Fruit fly (Drosophila melanogaster) whole organism, pupa: Measurements from ENCODE around the gene koko.

Source experiments
- CG10348 ChIP-seq: fragments of 200-800 bp; sonication (Bioruptor generic); IDR thresholded peaks from 2 replicates; pipeline ENCODE4 v1.3.6; 2022; ENCODE audit warnings: missing biosample characterization, missing genetic modification characterization
- CG12605 ChIP-seq: fragments of 200-800 bp; sonication (Bioruptor generic); IDR thresholded peaks from 2 replicates; pipeline ENCODE4 v1.3.6; 2022; ENCODE audit warnings: missing biosample characterization, missing genetic modification characterization
- CG13204 ChIP-seq: fragments of 200-800 bp; sonication (Bioruptor generic); optimal IDR thresholded peaks from 2 replicates; lab custom pipeline; 2018; ENCODE audit warnings: missing biosample characterization, mild to moderate bottlenecking, missing genetic modification characterization, moderate library complexity
- CG14655 ChIP-seq: fragments of 200-800 bp; sonication (Bioruptor generic); optimal IDR thresholded peaks from 3 replicates; lab custom pipeline; 2017; ENCODE audit warnings: mild to moderate bottlenecking, missing biosample characterization, missing genetic modification reagents, missing genetic modification characterization
- CG15710 ChIP-seq: fragments of 200-800 bp; sonication (Bioruptor generic); optimal IDR thresholded peaks from 2 replicates; lab custom pipeline; 2018; ENCODE audit warnings: missing biosample characterization, mild to moderate bottlenecking, missing genetic modification characterization, moderate library complexity
- CG17806 ChIP-seq: fragments of 200-800 bp; sonication (Bioruptor generic); optimal IDR thresholded peaks from 2 replicates; lab custom pipeline; 2018; ENCODE audit warnings: missing biosample characterization, mild to moderate bottlenecking, missing genetic modification characterization, moderate library complexity
- CG32121 ChIP-seq: fragments of 200-800 bp; sonication (Bioruptor generic); IDR thresholded peaks from 2 replicates; pipeline ENCODE4 v1.3.6; 2022; ENCODE audit warnings: missing biosample characterization, missing genetic modification characterization
- CG34367 ChIP-seq: fragments of 200-800 bp; sonication (Bioruptor generic); optimal IDR thresholded peaks from 2 replicates; lab custom pipeline; 2018; ENCODE audit warnings: missing biosample characterization, mild to moderate bottlenecking, missing genetic modification characterization
- CG4496 ChIP-seq: fragments of 200-800 bp; sonication (Bioruptor generic); IDR thresholded peaks from 3 replicates; pipeline ENCODE4 v1.3.6; 2022; ENCODE audit warnings: missing biosample characterization, missing genetic modification characterization
- CG8159 ChIP-seq: fragments of 200-800 bp; sonication (Bioruptor generic); optimal IDR thresholded peaks from 3 replicates; lab custom pipeline; 2018; ENCODE audit warnings: missing biosample characterization, mild to moderate bottlenecking, missing genetic modification characterization, moderate library complexity
- CG8301 ChIP-seq: fragments of 200-800 bp; sonication (Bioruptor generic); optimal IDR thresholded peaks from 2 replicates; lab custom pipeline; 2018; ENCODE audit warnings: missing biosample characterization, mild to moderate bottlenecking, missing genetic modification characterization
- CG9948 ChIP-seq: fragments of 200-800 bp; sonication (Bioruptor generic); optimal IDR thresholded peaks from 2 replicates; lab custom pipeline; 2018; ENCODE audit warnings: missing biosample characterization, mild to moderate bottlenecking, missing genetic modification characterization, moderate library complexity
- D1 ChIP-seq: fragments of 200-800 bp; sonication (Bioruptor generic); optimal IDR thresholded peaks from 2 replicates; lab custom pipeline; 2018; ENCODE audit warnings: missing biosample characterization, mild to moderate bottlenecking, missing genetic modification characterization, moderate library complexity
- EcR ChIP-seq: fragments of 200-800 bp; sonication (Bioruptor generic); optimal IDR thresholded peaks from 3 replicates; lab custom pipeline; 2019; ENCODE audit warnings: missing biosample characterization, missing genetic modification characterization, mild to moderate bottlenecking, moderate library complexity, missing genetic modification reagents
- Ets98B ChIP-seq: fragments of 200-800 bp; sonication (Bioruptor generic); IDR thresholded peaks from 2 replicates; pipeline ENCODE4 v1.3.6; 2022; ENCODE audit warnings: missing biosample characterization, missing genetic modification characterization
- Pif1A ChIP-seq: fragments of 200-800 bp; sonication (Bioruptor generic); optimal IDR thresholded peaks from 3 replicates; lab custom pipeline; 2016; ENCODE audit warnings: missing biosample characterization, missing genetic modification characterization
- Pif1B ChIP-seq: fragments of 200-800 bp; sonication (Bioruptor generic); optimal IDR thresholded peaks from 3 replicates; lab custom pipeline; 2016; ENCODE audit warnings: missing biosample characterization, missing genetic modification characterization
- Snoo ChIP-seq: fragments of 200-800 bp; sonication (Bioruptor generic); optimal IDR thresholded peaks from 3 replicates; lab custom pipeline; 2017; ENCODE audit warnings: missing biosample characterization, mild to moderate bottlenecking, missing genetic modification characterization, inconsistent platforms
- fd96Ca ChIP-seq: fragments of 200-800 bp; sonication (Bioruptor generic); IDR thresholded peaks from 3 replicates; pipeline ENCODE4 v1.3.6; 2022; ENCODE audit warnings: missing biosample characterization, missing genetic modification characterization
- gl ChIP-seq: fragments of 200-800 bp; sonication (Bioruptor generic); optimal IDR thresholded peaks from 2 replicates; lab custom pipeline; 2018; ENCODE audit warnings: missing biosample characterization, mild to moderate bottlenecking, missing genetic modification characterization
- rn ChIP-seq: fragments of 200-800 bp; sonication (Bioruptor generic); IDR thresholded peaks from 2 replicates; pipeline ENCODE4 v1.3.6; 2022; ENCODE audit warnings: missing biosample characterization, missing genetic modification characterization

The koko gene

DNA sequence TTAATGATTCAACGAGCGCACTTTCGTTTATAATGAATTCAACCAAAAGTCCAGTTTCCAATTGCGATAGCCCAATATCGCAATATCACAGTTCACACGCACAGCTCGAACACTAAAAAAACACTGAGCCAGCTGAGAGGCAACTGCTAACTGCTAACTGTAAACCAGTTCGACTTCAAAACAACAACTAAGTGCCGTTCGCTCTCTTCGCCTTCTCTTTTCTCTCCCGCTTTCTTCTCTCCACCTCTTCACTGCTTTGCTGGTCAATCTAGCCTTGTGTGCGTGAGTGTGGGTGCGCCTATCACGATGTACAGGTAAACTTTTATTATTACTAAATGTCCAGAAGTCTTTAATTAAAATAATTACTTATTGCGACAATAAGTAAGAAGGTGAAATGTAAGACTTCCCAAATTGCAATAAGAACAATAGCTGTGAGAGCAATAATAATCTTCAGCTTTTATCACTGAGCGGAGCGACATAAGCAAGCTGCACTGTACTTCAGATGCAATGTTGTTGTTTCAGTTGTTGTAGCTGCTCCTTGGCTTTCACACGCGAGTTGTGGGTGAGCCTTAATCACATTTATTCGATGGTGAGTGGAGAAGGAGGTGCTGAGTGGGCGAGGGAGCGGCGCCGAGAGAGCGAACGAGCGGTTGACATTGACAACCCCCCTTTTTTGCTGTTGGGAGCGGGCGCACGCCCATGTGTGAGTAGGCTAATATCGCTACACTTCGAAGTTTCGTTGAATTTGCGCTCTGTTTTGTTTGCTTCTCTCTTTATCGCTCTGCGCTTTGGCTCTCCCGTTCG, 5.8 kb upstream of the koko start, which contains the start of gene Vti1b:
TSS of gene Vti1b (plus strand) at position 195 of the 804 bp plus-strand sequence.
- TF ChIP-seq Pif1B (GFP tag; lab: Kevin White, UChicago), result peak; percentile 97
- peak; percentile 98 for TF ChIP-seq CG32121
- peak; percentile 94 for TF ChIP-seq Snoo
- TF ChIP-seq CG14655 (GFP tag; lab: Kevin White, UChicago), result peak; percentile 98
- peak; percentile 80 for TF ChIP-seq EcR (GFP tag; lab: Kevin White, UChicago)
- TF ChIP-seq CG17806 (tag; lab: Kevin White, UChicago), result peak; percentile 97
- TF ChIP-seq fd96Ca, result peak; percentile 97
- peak; percentile 96 for TF ChIP-seq CG9948 (tag; lab: Kevin White, UChicago)
- peak; percentile 98 for TF ChIP-seq CG8159
- TF ChIP-seq CG15710 (tag; lab: Kevin White, UChicago), result peak; percentile 97
- peak; percentile 97 for TF ChIP-seq Ets98B (GFP tag; lab: Robert Waterston, UW)
- peak; percentile 94 for TF ChIP-seq CG34367 (tag; lab: Kevin White, UChicago)
- TF ChIP-seq gl (tag; lab: Kevin White, UChicago), result peak; percentile 98
- TF ChIP-seq CG8301 (tag; lab: Kevin White, UChicago), result peak; percentile 98
- peak; percentile 91 for TF ChIP-seq CG13204
- peak; percentile 88 for TF ChIP-seq CG12605 (GFP tag; lab: Robert Waterston, UW)
- peak; percentile 98 for TF ChIP-seq CG4496 (GFP tag; lab: Robert Waterston, UW)
- TF ChIP-seq rn, result peak; percentile 94
- peak; percentile 97 for TF ChIP-seq Pif1A
- peak; percentile 93 for TF ChIP-seq D1 (tag; lab: Kevin White, UChicago)
- peak; percentile 93 for TF ChIP-seq CG10348 (GFP tag; lab: Robert Waterston, UW)

DNA sequence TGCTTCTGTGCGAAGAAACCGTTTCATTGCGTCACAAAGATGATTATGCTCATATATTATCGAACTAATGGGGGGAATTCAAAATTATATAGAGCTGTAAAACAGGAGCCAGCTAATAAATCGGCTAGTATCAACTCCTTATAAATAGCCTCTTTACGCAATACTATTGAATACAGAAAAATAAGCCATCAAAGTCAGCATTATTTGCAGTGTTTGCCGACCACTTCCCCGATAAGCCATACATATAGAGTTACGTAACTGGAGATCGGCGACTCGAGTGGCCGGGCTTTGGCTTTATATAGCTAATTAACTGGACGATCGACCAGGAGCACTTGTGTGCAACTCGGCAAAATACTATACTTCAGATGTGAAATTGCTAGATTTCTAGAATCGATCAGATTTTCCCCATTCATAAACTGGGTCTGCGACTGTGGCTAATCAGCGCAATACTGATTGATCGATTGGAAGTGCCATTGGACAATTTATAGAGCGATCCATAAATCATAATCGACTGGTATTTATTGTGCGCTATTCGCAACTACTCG, 4.9 kb upstream of the koko start:
- TF ChIP-seq CG4496 (GFP tag; lab: Robert Waterston, UW) (peak; percentile 41; the same call in 2 of the 3 replicates), Pif1A (no peak), CG13204 (no peak), fd96Ca (peak; percentile 70; the same call in 2 of the 3 replicates), gl (tag; lab: Kevin White, UChicago) (no peak), CG8301 (tag; lab: Kevin White, UChicago) (no peak), CG34367 (tag; lab: Kevin White, UChicago) (no peak), Snoo (no peak), D1 (tag; lab: Kevin White, UChicago) (no peak), Pif1B (GFP tag; lab: Kevin White, UChicago) (no peak), rn (no peak), CG15710 (tag; lab: Kevin White, UChicago) (no peak), Ets98B (GFP tag; lab: Robert Waterston, UW) (peak; percentile 55), CG14655 (GFP tag; lab: Kevin White, UChicago) (no peak), CG9948 (tag; lab: Kevin White, UChicago) (no peak), CG32121 (no peak), CG10348 (GFP tag; lab: Robert Waterston, UW) (no peak), EcR (GFP tag; lab: Kevin White, UChicago) (no peak), CG12605 (GFP tag; lab: Robert Waterston, UW) (peak; percentile 57), CG8159 (no peak), CG17806 (tag; lab: Kevin White, UChicago) (no peak)

DNA sequence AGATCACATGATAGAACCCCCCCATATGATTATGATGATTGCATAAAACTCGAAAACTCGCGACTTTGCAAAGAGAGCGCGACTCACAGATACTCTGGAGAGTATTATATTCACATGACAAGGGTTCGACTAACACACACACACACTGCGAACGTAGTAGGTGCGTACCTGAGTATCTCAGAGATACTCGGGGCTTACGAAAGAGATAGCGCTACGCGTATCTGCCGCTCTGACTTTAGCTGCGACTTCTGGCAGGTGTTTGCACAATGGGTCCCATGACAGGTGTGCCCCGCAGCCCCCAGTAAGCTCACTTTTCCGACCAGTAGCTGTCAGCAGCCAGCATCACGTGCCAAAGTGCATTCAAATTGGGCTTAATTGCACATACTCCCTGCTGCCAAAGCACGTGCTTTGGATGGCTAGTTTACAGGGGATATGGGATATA, 4.3 kb upstream of the koko start:
- TF ChIP-seq CG4496 (GFP tag; lab: Robert Waterston, UW) (no peak), CG17806 (tag; lab: Kevin White, UChicago) (no peak), Ets98B (GFP tag; lab: Robert Waterston, UW) (no peak), EcR (GFP tag; lab: Kevin White, UChicago) (peak; percentile 7), CG34367 (tag; lab: Kevin White, UChicago) (no peak), fd96Ca (peak; percentile 6; the same call in 1 of the 3 replicates), D1 (tag; lab: Kevin White, UChicago) (no peak), CG8301 (tag; lab: Kevin White, UChicago) (no peak), Pif1A (no peak), CG15710 (tag; lab: Kevin White, UChicago) (no peak), CG10348 (GFP tag; lab: Robert Waterston, UW) (no peak), rn (no peak), CG8159 (no peak), gl (tag; lab: Kevin White, UChicago) (no peak), Snoo (no peak), CG13204 (peak; percentile 15)

DNA sequence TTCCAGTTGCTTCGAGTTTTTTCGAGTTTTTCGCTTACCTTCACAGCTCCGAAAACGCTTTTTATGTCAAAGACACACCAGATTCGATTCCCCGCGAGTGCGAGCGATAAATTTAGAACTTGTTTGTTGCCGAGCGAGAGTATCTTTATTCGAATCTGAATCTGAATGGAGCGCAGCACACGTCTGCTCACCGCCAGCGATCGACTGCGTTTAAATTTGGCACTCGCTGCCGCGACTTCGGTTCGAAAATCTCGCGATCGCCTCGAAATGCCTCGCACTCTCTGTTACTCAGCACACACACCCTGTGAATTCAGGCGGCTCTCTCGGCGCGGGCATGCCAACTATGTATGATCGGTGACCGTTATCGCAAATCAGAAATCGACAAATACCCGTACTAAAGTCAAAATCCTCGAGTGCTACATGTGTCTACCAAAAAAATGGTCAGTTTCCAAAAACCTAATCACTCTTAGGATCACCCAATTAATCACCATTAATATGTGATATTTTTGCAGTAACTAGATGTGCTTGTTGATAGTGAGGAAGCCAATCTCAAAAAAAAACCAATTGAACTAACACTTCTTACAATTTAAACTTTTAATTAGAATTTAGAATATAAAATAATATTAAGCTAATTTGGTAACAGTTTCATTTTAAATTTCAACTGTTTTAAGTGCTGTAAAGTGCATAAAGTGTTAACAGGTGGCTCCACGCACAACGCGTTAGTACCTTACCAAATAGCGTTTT, 3.7 kb upstream of the koko start, which contains the start of gene Vha100-2:
TSS of gene Vha100-2 (minus strand) at position 216 of the 744 bp plus-strand sequence.
- TF ChIP-seq Snoo (no peak), fd96Ca (peak; percentile 29; the same call in 1 of the 3 replicates), rn (no peak), EcR (GFP tag; lab: Kevin White, UChicago) (no peak), CG10348 (GFP tag; lab: Robert Waterston, UW) (no peak), gl (tag; lab: Kevin White, UChicago) (no peak), CG8159 (peak; percentile 5), CG13204 (no peak), CG12605 (GFP tag; lab: Robert Waterston, UW) (peak; percentile 51; the same call in 1 of the 2 replicates), Ets98B (GFP tag; lab: Robert Waterston, UW) (peak; percentile 73), CG34367 (tag; lab: Kevin White, UChicago) (no peak), CG8301 (tag; lab: Kevin White, UChicago) (no peak), CG32121 (peak; percentile 49), Pif1B (GFP tag; lab: Kevin White, UChicago) (no peak), CG14655 (GFP tag; lab: Kevin White, UChicago) (peak; percentile 38), D1 (tag; lab: Kevin White, UChicago) (no peak), CG4496 (GFP tag; lab: Robert Waterston, UW) (peak; percentile 70; the same call in 2 of the 3 replicates), CG9948 (tag; lab: Kevin White, UChicago) (no peak), Pif1A (no peak), CG15710 (tag; lab: Kevin White, UChicago) (no peak), CG17806 (tag; lab: Kevin White, UChicago) (no peak)
